Worm (Caenorhabditis elegans): Measurements from ENCODE around the gene rskd-1.
A peak's percentile ranks its signal among the peaks of the same experiment; 100 is the strongest.

Gene rskd-1

ce11 chrV:12303453-12304077, 15.2 kb upstream of the rskd-1 start:
- peak; percentile 59 for TF ChIP-seq W03F9.2 (tag; optimal IDR thresholded peaks at IDR 0.05)
- TF ChIP-seq dao-5 (tag; optimal IDR thresholded peaks at IDR 0.05), result peak; percentile 97
- TF ChIP-seq him-1 (tag; optimal IDR thresholded peaks at IDR 0.05), result peak; percentile 97

DNA sequence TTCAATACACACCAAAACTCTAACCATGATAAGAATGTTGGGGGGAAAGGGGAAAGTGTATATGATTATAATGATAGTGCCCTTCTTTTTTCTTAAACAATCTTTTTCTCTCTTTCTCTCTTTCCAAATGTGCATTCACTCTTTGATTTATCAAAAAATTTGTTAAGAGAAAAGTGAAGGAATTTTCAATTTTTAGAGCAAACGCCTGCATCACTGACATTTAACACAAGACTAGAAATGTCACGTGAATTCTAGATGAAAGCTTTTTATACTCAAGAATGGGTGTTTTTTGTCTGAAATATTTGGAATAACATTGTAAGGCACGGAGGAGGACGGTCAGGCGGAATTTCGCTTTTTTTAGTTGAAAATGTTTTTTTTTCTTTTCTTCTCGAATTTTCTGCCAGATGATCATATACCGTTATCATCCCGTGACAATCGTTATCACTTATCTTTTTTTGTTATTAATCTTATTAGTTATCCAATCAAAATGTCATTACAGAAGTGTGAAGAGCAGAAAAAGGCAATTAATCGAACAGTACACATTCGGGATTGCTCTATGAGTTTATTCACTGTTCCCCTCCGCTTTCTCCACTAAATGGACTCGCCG, 13.7 kb upstream of the rskd-1 start, which contains the start of the genes frm-7 and F55C5.17:
Gene frm-7 (plus strand): TSS at position 500 of the 607 bp plus-strand sequence.
Gene F55C5.17 (plus strand): TSS at position 557 of the 607 bp plus-strand sequence.
- TF ChIP-seq dao-5 (tag; optimal IDR thresholded peaks at IDR 0.05), result no peak
- no peak for TF ChIP-seq W03F9.2 (tag; optimal IDR thresholded peaks at IDR 0.05)
- no peak for TF ChIP-seq him-1 (tag; optimal IDR thresholded peaks at IDR 0.05)

DNA sequence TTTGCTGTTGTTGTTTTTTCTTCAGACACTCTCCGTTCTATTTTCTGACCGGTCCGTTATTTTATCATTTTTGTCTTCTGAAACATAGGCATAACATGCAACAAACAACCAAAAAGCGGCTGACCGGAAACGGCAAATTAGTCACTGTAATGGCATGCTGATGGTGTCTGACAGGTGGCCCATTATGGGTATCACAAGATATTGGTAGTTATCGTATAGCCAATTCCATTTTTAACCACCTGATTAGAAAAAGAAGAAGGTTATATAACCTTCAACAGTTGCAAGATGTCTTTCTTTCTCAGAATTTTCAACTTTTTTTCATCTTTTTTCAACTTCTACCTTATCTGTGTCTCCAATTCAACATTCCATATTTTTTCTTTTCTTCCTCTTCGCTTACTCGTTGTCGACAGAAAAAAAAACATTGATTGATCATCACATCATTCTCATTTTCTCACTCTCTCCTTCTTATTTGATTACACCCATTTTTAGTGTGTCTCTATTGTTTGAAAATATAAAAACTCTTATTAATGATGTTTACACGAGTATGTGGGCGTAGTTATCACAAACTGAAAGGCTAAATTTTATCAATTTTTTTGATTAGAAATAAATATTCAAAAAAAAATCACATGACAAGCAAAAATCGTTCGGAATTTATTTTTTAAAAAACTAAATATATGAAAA, 12.5 kb upstream of the rskd-1 start:
- no peak for TF ChIP-seq dao-5 (tag; optimal IDR thresholded peaks at IDR 0.05)
- TF ChIP-seq him-1 (tag; optimal IDR thresholded peaks at IDR 0.05), result no peak
- TF ChIP-seq W03F9.2 (tag; optimal IDR thresholded peaks at IDR 0.05), result no peak

DNA sequence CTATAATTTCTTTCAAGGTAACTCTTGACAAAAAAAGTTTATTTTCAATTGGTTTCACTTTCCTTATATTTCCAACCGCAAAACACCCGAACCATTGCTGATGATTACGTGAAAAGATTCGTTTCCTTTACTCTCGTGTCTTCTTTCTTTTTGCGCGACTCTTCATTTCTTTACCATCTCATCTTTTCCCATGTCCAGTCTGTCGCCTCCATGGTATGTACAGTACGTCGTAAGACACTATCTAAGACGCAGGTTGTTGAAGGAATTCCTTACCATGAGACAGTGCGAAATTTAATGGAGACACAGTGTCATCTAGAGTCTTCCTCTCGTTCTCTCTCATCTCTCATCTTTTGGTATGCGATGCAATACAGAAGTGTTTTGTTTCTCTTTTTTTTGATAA, 11.8 kb upstream of the rskd-1 start:
- TF ChIP-seq dao-5 (tag; optimal IDR thresholded peaks at IDR 0.05) (no peak), W03F9.2 (tag; optimal IDR thresholded peaks at IDR 0.05) (no peak), him-1 (tag; optimal IDR thresholded peaks at IDR 0.05) (no peak)

DNA sequence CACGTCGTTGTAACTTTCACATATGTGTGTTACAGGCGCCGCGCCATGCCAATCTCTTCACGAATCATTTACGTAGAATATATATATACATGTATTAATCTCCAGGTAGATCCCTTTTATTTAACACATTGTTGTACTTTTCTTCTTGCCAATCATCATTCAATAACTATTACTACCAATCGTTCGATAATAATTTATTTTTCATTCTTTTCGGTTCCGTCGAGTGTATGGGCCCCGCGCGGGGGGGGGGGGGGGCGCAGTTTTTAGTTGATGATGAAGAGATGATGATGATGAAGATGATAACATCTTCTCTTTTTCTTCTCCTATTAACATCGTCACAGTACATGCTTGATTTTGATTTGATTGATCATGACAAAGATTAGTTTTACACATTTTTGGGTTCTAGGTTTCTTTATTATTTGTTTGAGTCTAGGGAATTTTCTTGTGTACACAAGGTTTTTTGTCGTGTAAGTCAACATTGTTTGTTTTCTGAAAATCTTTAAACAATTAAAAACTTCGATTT, 10.9 kb upstream of the rskd-1 start:
- no peak for TF ChIP-seq W03F9.2 (tag; optimal IDR thresholded peaks at IDR 0.05)
- no peak for TF ChIP-seq him-1 (tag; optimal IDR thresholded peaks at IDR 0.05)

DNA sequence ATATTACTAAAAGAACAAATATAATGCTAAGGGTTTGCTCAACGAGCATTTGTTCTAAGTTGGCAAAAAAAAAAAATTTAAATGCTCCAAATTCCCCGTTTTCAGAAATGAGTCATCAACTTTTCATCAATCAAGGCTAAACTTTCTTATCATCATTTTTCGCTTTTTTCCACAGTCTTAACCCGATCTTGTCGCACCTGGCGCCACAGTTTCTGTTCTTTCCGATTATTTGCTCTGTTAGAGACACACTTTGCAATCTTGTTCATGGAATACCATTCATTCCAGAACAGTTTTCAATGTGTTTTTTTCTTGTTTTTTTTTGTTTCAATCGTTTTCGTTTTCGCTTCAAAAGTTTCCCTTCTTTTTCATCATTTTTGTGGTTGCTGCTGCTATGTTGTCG, 9.8 kb upstream of the rskd-1 start:
- no peak for TF ChIP-seq W03F9.2 (tag; optimal IDR thresholded peaks at IDR 0.05)
- TF ChIP-seq dao-5 (tag; optimal IDR thresholded peaks at IDR 0.05), result no peak
- TF ChIP-seq him-1 (tag; optimal IDR thresholded peaks at IDR 0.05), result no peak

ce11 chrV:12296794-12297193, 8.4 kb upstream of the rskd-1 start:
- TF ChIP-seq W03F9.2 (tag; optimal IDR thresholded peaks at IDR 0.05) (no peak), him-1 (tag; optimal IDR thresholded peaks at IDR 0.05) (no peak), dao-5 (tag; optimal IDR thresholded peaks at IDR 0.05) (no peak)

- no peak for TF ChIP-seq W03F9.2 (tag; optimal IDR thresholded peaks at IDR 0.05)
Observed at ce11 chrV:12296122-12296521, 7.7 kb upstream of the rskd-1 start.

ce11 chrV:12295520-12295919, 7.1 kb upstream of the rskd-1 start:
- no peak for TF ChIP-seq dao-5 (tag; optimal IDR thresholded peaks at IDR 0.05)
- no peak for TF ChIP-seq him-1 (tag; optimal IDR thresholded peaks at IDR 0.05)
- TF ChIP-seq W03F9.2 (tag; optimal IDR thresholded peaks at IDR 0.05), result no peak

ce11 chrV:12295015-12295414, 6.6 kb upstream of the rskd-1 start:
- TF ChIP-seq him-1 (tag; optimal IDR thresholded peaks at IDR 0.05), result no peak
- no peak for TF ChIP-seq dao-5 (tag; optimal IDR thresholded peaks at IDR 0.05)
- TF ChIP-seq W03F9.2 (tag; optimal IDR thresholded peaks at IDR 0.05), result no peak

DNA sequence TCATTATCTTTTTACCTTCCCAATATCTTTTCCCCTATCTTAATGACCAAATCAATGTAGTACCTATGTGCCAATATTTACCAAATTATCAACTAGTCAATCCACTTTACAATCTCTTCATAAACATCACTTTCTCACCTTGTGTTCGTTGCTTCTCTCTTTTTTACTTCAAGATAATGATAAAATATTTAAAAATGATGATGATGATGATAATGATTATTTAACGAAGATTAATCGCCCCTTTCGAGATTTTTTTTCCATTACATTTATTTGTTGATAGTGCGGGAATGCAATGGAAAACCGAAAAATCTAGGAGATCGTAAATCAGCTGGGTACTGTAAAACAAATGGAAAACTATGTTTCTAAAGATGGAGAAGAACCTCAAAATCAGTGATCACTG, 5.7 kb upstream of the rskd-1 start:
- TF ChIP-seq him-1 (tag; optimal IDR thresholded peaks at IDR 0.05) (no peak), dao-5 (tag; optimal IDR thresholded peaks at IDR 0.05) (no peak), W03F9.2 (tag; optimal IDR thresholded peaks at IDR 0.05) (no peak)

DNA sequence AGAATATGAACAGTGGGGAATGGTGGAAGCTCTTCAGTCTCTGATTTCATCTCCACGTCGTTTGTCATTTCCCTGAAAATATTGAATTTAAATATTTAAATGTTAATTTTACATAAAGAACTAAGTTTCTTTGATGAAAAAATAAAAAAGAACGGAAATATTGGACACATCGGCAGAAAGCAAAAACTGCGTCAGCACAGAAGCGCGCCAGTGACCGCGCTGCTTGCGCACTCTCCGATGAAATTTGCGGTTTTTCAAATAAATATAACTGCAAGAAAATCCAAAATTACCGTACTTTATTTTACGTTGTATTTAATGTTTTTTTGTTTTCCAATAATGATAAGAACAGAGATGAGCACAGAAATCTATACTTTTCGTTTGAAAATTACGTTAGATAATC, 3.2 kb upstream of the rskd-1 start, which contains the start of the genes srpa-68 and srh-16:
Gene srpa-68 (minus strand): TSS at position 72 of the 400 bp plus-strand sequence.
Gene srh-16 (plus strand): TSS at position 275 of the 400 bp plus-strand sequence.
- TF ChIP-seq W03F9.2 (tag; optimal IDR thresholded peaks at IDR 0.05), result peak; percentile 92
- TF ChIP-seq him-1 (tag; optimal IDR thresholded peaks at IDR 0.05), result peak; percentile 73
- no peak for TF ChIP-seq dao-5 (tag; optimal IDR thresholded peaks at IDR 0.05)

DNA sequence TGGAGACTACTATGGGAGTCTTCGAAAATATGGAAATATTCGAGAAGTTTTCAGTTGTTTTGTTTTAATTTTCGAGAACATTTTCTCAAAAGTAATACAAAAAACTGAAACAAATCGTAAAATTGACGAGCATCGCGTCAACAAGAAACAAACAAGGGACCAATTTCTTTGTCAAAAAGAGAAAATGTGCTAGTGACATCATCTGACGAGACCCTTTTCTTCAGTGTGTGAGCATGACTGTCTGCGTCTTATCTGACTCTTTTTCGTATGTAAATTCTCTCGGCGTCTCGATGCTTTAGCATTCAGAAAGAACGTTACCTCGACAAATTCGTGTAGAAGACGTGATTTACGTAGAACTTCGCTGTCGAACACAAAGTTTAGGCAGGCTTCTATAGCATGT, 748 bp downstream of the rskd-1 start:
- TF ChIP-seq him-1 (tag; optimal IDR thresholded peaks at IDR 0.05) (no peak), W03F9.2 (tag; optimal IDR thresholded peaks at IDR 0.05) (no peak), dao-5 (tag; optimal IDR thresholded peaks at IDR 0.05) (no peak)

DNA sequence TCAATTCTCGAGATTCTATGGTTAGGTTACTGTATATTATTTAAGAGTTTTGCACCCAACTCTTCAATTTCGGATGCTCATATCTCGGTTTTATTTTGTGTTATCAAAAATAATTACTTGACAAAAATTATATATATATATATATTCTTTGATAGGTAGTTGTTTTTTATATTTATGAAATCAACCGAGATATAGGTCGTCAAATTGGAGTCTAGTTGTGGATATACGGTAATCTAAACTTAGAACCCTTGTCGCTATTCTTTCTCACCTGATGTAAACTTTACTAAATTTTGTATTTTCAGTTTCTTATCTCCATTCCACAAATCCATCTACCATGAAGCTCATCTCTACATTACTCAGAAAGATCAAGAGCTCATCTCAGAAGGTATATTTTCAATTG, 5.2 kb downstream of the rskd-1 start, which contains the start of gene F55C5.10:
Gene F55C5.10 (plus strand): TSS at position 301 of the 400 bp plus-strand sequence.
- no peak for TF ChIP-seq him-1 (tag; optimal IDR thresholded peaks at IDR 0.05)
- no peak for TF ChIP-seq W03F9.2 (tag; optimal IDR thresholded peaks at IDR 0.05)
- no peak for TF ChIP-seq dao-5 (tag; optimal IDR thresholded peaks at IDR 0.05)

Measured in whole organism, L4/young adult.